Worm (Caenorhabditis elegans) whole organism, L4 larva: ENCODE data around the gene pho-6.

Source experiments
- F49E8.2 ChIP-seq: sonication (generic microtip); optimal IDR thresholded peaks from 2 replicates; lab custom pipeline; 2016; ENCODE audit warnings: missing compliant biosample characterization, mild to moderate bottlenecking, missing genetic modification characterization, borderline replicate concordance
- dmd-6 ChIP-seq: fragments of 200-800 bp; sonication (Bioruptor generic); IDR thresholded peaks from 2 replicates; pipeline ENCODE4 v1.3.6; 2022; ENCODE audit warnings: missing genetic modification reagents, missing genetic modification characterization, missing compliant biosample characterization
- jun-1 ChIP-seq: fragments of 150-350 bp; optimal IDR thresholded peaks from 2 replicates; lab custom pipeline; 2014; ENCODE audit warnings: missing biosample characterization, missing genetic modification reagents, missing genetic modification characterization
- lin-13 ChIP-seq: fragments of 150-350 bp; optimal IDR thresholded peaks from 2 replicates; lab custom pipeline; 2014; ENCODE audit warnings: missing biosample characterization, missing genetic modification reagents, missing genetic modification characterization
- mdt-29 ChIP-seq: fragments of 200-800 bp; sonication (Bioruptor generic); IDR thresholded peaks from 2 replicates; pipeline ENCODE4 v1.3.6; 2022; ENCODE audit warnings: missing genetic modification reagents, missing genetic modification characterization, missing compliant biosample characterization
- nhr-237 ChIP-seq: sonication (generic microtip); optimal IDR thresholded peaks from 2 replicates; lab custom pipeline; 2017; ENCODE audit warnings: missing biosample characterization, missing genetic modification characterization
- unc-39 ChIP-seq: sonication (generic microtip); optimal IDR thresholded peaks from 2 replicates; lab custom pipeline; 2017; ENCODE audit warnings: missing biosample characterization, missing genetic modification characterization

- TF ChIP-seq unc-39 (tag; lab: Kevin White, UChicago), result no peak
- no peak for TF ChIP-seq nhr-237 (tag; lab: Kevin White, UChicago)
- TF ChIP-seq lin-13 (GFP tag; lab: Kevin White, UChicago), result no peak
- no peak for TF ChIP-seq F49E8.2 (tag; lab: Kevin White, UChicago)
- TF ChIP-seq mdt-29 (GFP tag; lab: Robert Waterston, UW), result no peak
- TF ChIP-seq dmd-6 (GFP tag; lab: Robert Waterston, UW), result no peak
- no peak for TF ChIP-seq jun-1
Measured at ce11 chrV:8351371-8351770, 42.9 kb downstream of the pho-6 start, which contains the start of gene srsx-22.
